Worm (Caenorhabditis elegans): ENCODE data around the gene snt-7.

DNA sequence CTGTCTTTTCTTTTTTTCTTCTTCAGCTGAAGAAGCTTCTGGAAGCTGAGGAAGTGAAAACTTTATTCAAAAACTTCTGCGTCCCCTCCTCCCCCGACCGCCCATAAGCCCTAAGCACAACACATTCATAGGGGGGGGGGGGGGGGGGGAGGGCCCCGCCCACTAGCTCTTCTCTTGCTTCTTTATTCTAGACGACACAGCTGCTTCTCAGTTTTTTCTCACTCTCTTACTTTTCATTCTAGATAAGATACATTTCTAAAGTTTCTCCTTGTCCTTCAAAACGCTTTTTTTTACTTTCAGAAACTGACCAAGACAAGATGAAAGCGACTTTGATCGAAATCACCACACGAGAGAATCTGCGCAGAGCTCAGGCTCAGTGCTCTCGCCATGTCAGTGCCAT, 9.1 kb downstream of the snt-7 start, which contains the start of gene T10B10.4:
- TF ChIP-seq F13C5.2 (tag; optimal IDR thresholded peaks at IDR 0.05) (no peak), hnd-1 (tag; optimal IDR thresholded peaks at IDR 0.05) (no peak), ama-1 (optimal IDR thresholded peaks at IDR 0.05) (no peak), hmbx-1 (tag; optimal IDR thresholded peaks at IDR 0.05) (no peak), ceh-36 (tag; optimal IDR thresholded peaks at IDR 0.05) (no peak), scrt-1 (GFP tag; IDR thresholded peaks at IDR 0.05) (no peak)

Data from whole organism, early embryonic.